Worm (Caenorhabditis elegans): Measurements from ENCODE around the gene Y38E10A.24.

Y38E10A.24 gene

ce11 chrII:12658409-12658808 lies 20.4 kb upstream of the Y38E10A.24 start:
- no peak for TF ChIP-seq ztf-23 (GFP tag; IDR thresholded peaks at IDR 0.05)
- no peak for TF ChIP-seq klf-2 (GFP tag; conservative IDR thresholded peaks at IDR 0.05)
- no peak for TF ChIP-seq ztf-29 (GFP tag; IDR thresholded peaks at IDR 0.05)
- no peak for TF ChIP-seq T22C8.4 (GFP tag; IDR thresholded peaks at IDR 0.05)
- TF ChIP-seq ref-1 (GFP tag; conservative IDR thresholded peaks at IDR 0.05): no peak
- TF ChIP-seq med-1 (GFP tag; optimal IDR thresholded peaks at IDR 0.05; ENCODE audit: insufficient read depth): no peak
- no peak for TF ChIP-seq tab-1 (GFP tag; IDR thresholded peaks at IDR 0.05)
- TF ChIP-seq flt-1 (GFP tag; IDR thresholded peaks at IDR 0.05): no peak
- no peak for TF ChIP-seq cog-1 (tag; optimal IDR thresholded peaks at IDR 0.05)

- TF ChIP-seq ref-1 (GFP tag; conservative IDR thresholded peaks at IDR 0.05) (no peak), T22C8.4 (GFP tag; IDR thresholded peaks at IDR 0.05) (no peak), ztf-23 (GFP tag; IDR thresholded peaks at IDR 0.05) (no peak), flt-1 (GFP tag; IDR thresholded peaks at IDR 0.05) (no peak), klf-2 (GFP tag; conservative IDR thresholded peaks at IDR 0.05) (no peak), tab-1 (GFP tag; IDR thresholded peaks at IDR 0.05) (no peak), cog-1 (tag; optimal IDR thresholded peaks at IDR 0.05) (no peak), ztf-29 (GFP tag; IDR thresholded peaks at IDR 0.05) (no peak), med-1 (GFP tag; optimal IDR thresholded peaks at IDR 0.05; ENCODE audit: insufficient read depth) (no peak)
Observed at ce11 chrII:12659676-12660371, 19.0 kb upstream of the Y38E10A.24 start.

ce11 chrII:12661930-12662329 lies 16.9 kb upstream of the Y38E10A.24 start:
- TF ChIP-seq ztf-29 (GFP tag; IDR thresholded peaks at IDR 0.05) (no peak), klf-2 (GFP tag; conservative IDR thresholded peaks at IDR 0.05) (no peak), ztf-23 (GFP tag; IDR thresholded peaks at IDR 0.05) (no peak), cog-1 (tag; optimal IDR thresholded peaks at IDR 0.05) (no peak), flt-1 (GFP tag; IDR thresholded peaks at IDR 0.05) (no peak), ref-1 (GFP tag; conservative IDR thresholded peaks at IDR 0.05) (no peak), tab-1 (GFP tag; IDR thresholded peaks at IDR 0.05) (no peak), med-1 (GFP tag; optimal IDR thresholded peaks at IDR 0.05; ENCODE audit: insufficient read depth) (no peak), T22C8.4 (GFP tag; IDR thresholded peaks at IDR 0.05) (no peak)

- TF ChIP-seq T22C8.4 (GFP tag; IDR thresholded peaks at IDR 0.05) (no peak), ref-1 (GFP tag; conservative IDR thresholded peaks at IDR 0.05) (no peak), tab-1 (GFP tag; IDR thresholded peaks at IDR 0.05) (no peak)
Observed at ce11 chrII:12665019-12665418, 13.8 kb upstream of the Y38E10A.24 start.

ce11 chrII:12666042-12666441 lies 12.8 kb upstream of the Y38E10A.24 start:
- TF ChIP-seq med-1 (GFP tag; optimal IDR thresholded peaks at IDR 0.05; ENCODE audit: insufficient read depth): no peak
- no peak for TF ChIP-seq tab-1 (GFP tag; IDR thresholded peaks at IDR 0.05)
- no peak for TF ChIP-seq cog-1 (tag; optimal IDR thresholded peaks at IDR 0.05)
- TF ChIP-seq T22C8.4 (GFP tag; IDR thresholded peaks at IDR 0.05): no peak
- no peak for TF ChIP-seq flt-1 (GFP tag; IDR thresholded peaks at IDR 0.05)
- no peak for TF ChIP-seq ztf-23 (GFP tag; IDR thresholded peaks at IDR 0.05)
- no peak for TF ChIP-seq klf-2 (GFP tag; conservative IDR thresholded peaks at IDR 0.05)
- TF ChIP-seq ztf-29 (GFP tag; IDR thresholded peaks at IDR 0.05): no peak
- TF ChIP-seq ref-1 (GFP tag; conservative IDR thresholded peaks at IDR 0.05): no peak

- no peak for TF ChIP-seq ztf-29 (GFP tag; IDR thresholded peaks at IDR 0.05)
- TF ChIP-seq ztf-23 (GFP tag; IDR thresholded peaks at IDR 0.05): no peak
- TF ChIP-seq flt-1 (GFP tag; IDR thresholded peaks at IDR 0.05): no peak
- no peak for TF ChIP-seq T22C8.4 (GFP tag; IDR thresholded peaks at IDR 0.05)
- no peak for TF ChIP-seq tab-1 (GFP tag; IDR thresholded peaks at IDR 0.05)
- TF ChIP-seq cog-1 (tag; optimal IDR thresholded peaks at IDR 0.05): no peak
- TF ChIP-seq klf-2 (GFP tag; conservative IDR thresholded peaks at IDR 0.05): no peak
- no peak for TF ChIP-seq ref-1 (GFP tag; conservative IDR thresholded peaks at IDR 0.05)
- no peak for TF ChIP-seq med-1 (GFP tag; optimal IDR thresholded peaks at IDR 0.05; ENCODE audit: insufficient read depth)
Observed at ce11 chrII:12668148-12668547, 10.7 kb upstream of the Y38E10A.24 start.

- TF ChIP-seq ztf-29 (GFP tag; IDR thresholded peaks at IDR 0.05) (no peak), tab-1 (GFP tag; IDR thresholded peaks at IDR 0.05) (no peak), klf-2 (GFP tag; conservative IDR thresholded peaks at IDR 0.05) (no peak), cog-1 (tag; optimal IDR thresholded peaks at IDR 0.05) (no peak), flt-1 (GFP tag; IDR thresholded peaks at IDR 0.05) (no peak), med-1 (GFP tag; optimal IDR thresholded peaks at IDR 0.05; ENCODE audit: insufficient read depth) (no peak), T22C8.4 (GFP tag; IDR thresholded peaks at IDR 0.05) (no peak), ref-1 (GFP tag; conservative IDR thresholded peaks at IDR 0.05) (no peak), ztf-23 (GFP tag; IDR thresholded peaks at IDR 0.05) (no peak)
Observed at ce11 chrII:12668874-12669273, 10.0 kb upstream of the Y38E10A.24 start.

ce11 chrII:12669342-12669741 lies 9.5 kb upstream of the Y38E10A.24 start:
- no peak for TF ChIP-seq T22C8.4 (GFP tag; IDR thresholded peaks at IDR 0.05)
- TF ChIP-seq flt-1 (GFP tag; IDR thresholded peaks at IDR 0.05): no peak
- no peak for TF ChIP-seq ztf-23 (GFP tag; IDR thresholded peaks at IDR 0.05)
- TF ChIP-seq ztf-29 (GFP tag; IDR thresholded peaks at IDR 0.05): no peak
- no peak for TF ChIP-seq tab-1 (GFP tag; IDR thresholded peaks at IDR 0.05)
- no peak for TF ChIP-seq klf-2 (GFP tag; conservative IDR thresholded peaks at IDR 0.05)
- TF ChIP-seq med-1 (GFP tag; optimal IDR thresholded peaks at IDR 0.05; ENCODE audit: insufficient read depth): no peak
- TF ChIP-seq ref-1 (GFP tag; conservative IDR thresholded peaks at IDR 0.05): no peak
- no peak for TF ChIP-seq cog-1 (tag; optimal IDR thresholded peaks at IDR 0.05)

- TF ChIP-seq flt-1 (GFP tag; IDR thresholded peaks at IDR 0.05) (no peak), ztf-29 (GFP tag; IDR thresholded peaks at IDR 0.05) (no peak), med-1 (GFP tag; optimal IDR thresholded peaks at IDR 0.05; ENCODE audit: insufficient read depth) (no peak)
Observed at ce11 chrII:12669882-12670281, 9.0 kb upstream of the Y38E10A.24 start.

Data from whole organism, midembryonic.